Worm (Caenorhabditis elegans): ENCODE results near the gene M01H9.10.

DNA sequence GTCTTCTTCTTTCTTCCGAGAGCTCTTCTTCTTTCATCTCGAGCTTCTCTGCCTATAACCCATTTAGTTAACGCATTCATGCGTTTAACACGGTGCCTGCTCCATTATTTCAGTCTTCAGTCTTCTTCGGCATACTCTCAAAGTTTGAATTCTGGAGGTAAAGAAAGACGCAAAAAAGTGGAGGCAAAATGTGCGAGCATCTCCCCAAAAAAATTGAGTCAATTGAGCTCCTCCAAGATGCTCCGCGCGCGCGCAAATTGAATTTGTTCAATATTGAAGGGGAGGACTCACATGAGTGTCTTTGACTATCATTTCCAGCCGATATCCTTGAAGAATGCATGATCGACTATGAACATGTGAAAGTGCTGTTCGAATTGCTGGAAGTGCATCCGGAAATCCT is 25.2 kb upstream of the M01H9.10 start:
- TF ChIP-seq lin-1 (GFP tag; IDR thresholded peaks at IDR 0.05), result no peak
- no peak for TF ChIP-seq dpl-1 (GFP tag; optimal IDR thresholded peaks at IDR 0.05)
- no peak for TF ChIP-seq F26F4.8 (GFP tag; conservative IDR thresholded peaks at IDR 0.05)
- no peak for TF ChIP-seq set-16 (GFP tag; IDR thresholded peaks at IDR 0.05)
- no peak for TF ChIP-seq hif-1 (tag; optimal IDR thresholded peaks at IDR 0.05)
- TF ChIP-seq pha-4 (GFP tag; IDR thresholded peaks at IDR 0.05), result no peak
- TF ChIP-seq pha-4 (tag; optimal IDR thresholded peaks at IDR 0.05), result no peak
- TF ChIP-seq lin-15B (tag; optimal IDR thresholded peaks at IDR 0.05), result no peak
- TF ChIP-seq mep-1 (tag; optimal IDR thresholded peaks at IDR 0.05), result no peak
- no peak for TF ChIP-seq snpc-4 (tag; optimal IDR thresholded peaks at IDR 0.05)
- no peak for TF ChIP-seq cey-2 (tag; optimal IDR thresholded peaks at IDR 0.05; ENCODE audit: borderline replicate concordance, insufficient read depth)
- TF ChIP-seq aly-2 (tag; optimal IDR thresholded peaks at IDR 0.05), result no peak
- TF ChIP-seq nhr-48 (tag; optimal IDR thresholded peaks at IDR 0.05), result no peak
- no peak for TF ChIP-seq ztf-11 (tag; optimal IDR thresholded peaks at IDR 0.05)

All from whole organism, L4 larva.